Fruit fly (Drosophila melanogaster): ENCODE results near the gene CG6321.

CG6321 gene

DNA sequence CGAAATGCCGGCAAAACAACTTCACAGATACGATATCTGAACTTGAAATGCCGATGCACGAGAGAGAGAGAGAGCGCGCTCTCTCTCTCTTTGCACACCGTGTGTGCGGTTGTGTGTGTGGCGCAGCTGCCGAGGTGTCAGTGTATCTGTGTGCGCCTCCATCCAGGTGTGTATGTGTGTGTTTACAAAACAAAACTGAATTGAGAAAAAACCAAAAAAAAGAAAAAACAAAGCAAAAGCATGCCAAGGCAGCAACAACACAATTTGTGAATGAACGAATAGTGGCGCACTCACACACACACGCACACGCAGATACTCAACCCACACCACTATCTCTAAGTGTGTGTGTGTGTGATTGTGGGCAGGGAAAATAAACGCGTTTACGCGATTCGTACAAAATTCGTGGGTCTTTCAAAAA, 50.6 kb downstream of the CG6321 start (continued):
- TF ChIP-seq CG7839 (tag; optimal IDR thresholded peaks at IDR 0.05) (no peak), org-1 (GFP tag; optimal IDR thresholded peaks at IDR 0.05) (no peak), CG2712 (tag; optimal IDR thresholded peaks at IDR 0.05) (no peak), crol (GFP tag; IDR thresholded peaks at IDR 0.05) (peak; percentile 41; the same call in 1 of the 2 replicates), CG17385 (GFP tag; optimal IDR thresholded peaks at IDR 0.05) (peak; percentile 34), Lhr (GFP tag; optimal IDR thresholded peaks at IDR 0.05) (no peak), Rfx (GFP tag; IDR thresholded peaks at IDR 0.05) (peak; percentile 25; the same call in 1 of the 2 replicates), CkIIα-i1 (GFP tag; IDR thresholded peaks at IDR 0.05) (no peak), CG12299 (tag; optimal IDR thresholded peaks at IDR 0.05) (no peak), Dll (GFP tag; IDR thresholded peaks at IDR 0.05; ENCODE audit: partially characterized antibody) (peak; percentile 36; the same call in 1 of the 4 replicates), CG15011 (GFP tag; optimal IDR thresholded peaks at IDR 0.05) (no peak), lola (GFP tag; optimal IDR thresholded peaks at IDR 0.05) (peak in 1 of 3 experiments; percentile 69), CG9932 (GFP tag; IDR thresholded peaks at IDR 0.05) (no peak), ERR (GFP tag; optimal IDR thresholded peaks at IDR 0.05) (no peak), stc (GFP tag; IDR thresholded peaks at IDR 0.05) (0 out of 2 replicates have a peak, but pooled peaks have one; percentile 19), sim (GFP tag; IDR thresholded peaks at IDR 0.05) (no peak), CG8944 (GFP tag; optimal IDR thresholded peaks at IDR 0.05) (no peak), Aef1 (GFP tag; IDR thresholded peaks at IDR 0.05) (peak; percentile 86), CG1603 (tag; optimal IDR thresholded peaks at IDR 0.05) (no peak), CG34224 (GFP tag; IDR thresholded peaks at IDR 0.05; ENCODE audit: partially characterized antibody) (peak; percentile 47), ham (GFP tag; IDR thresholded peaks at IDR 0.05) (no peak), CG16813 (GFP tag; IDR thresholded peaks at IDR 0.05; ENCODE audit: partially characterized antibody) (no peak), tna (GFP tag; IDR thresholded peaks at IDR 0.05; ENCODE audit: partially characterized antibody) (no peak; the same call in 1 of the 2 replicates), CG32767 (GFP tag; IDR thresholded peaks at IDR 0.05) (0 out of 2 replicates have a peak, but pooled peaks have one; percentile 24), lab (GFP tag; optimal IDR thresholded peaks at IDR 0.05) (no peak), CG4424 (GFP tag; optimal IDR thresholded peaks at IDR 0.05) (no peak), kay (GFP tag; optimal IDR thresholded peaks at IDR 0.05) (no peak), CG31441 (GFP tag; IDR thresholded peaks at IDR 0.05) (no peak), Optix (GFP tag; IDR thresholded peaks at IDR 0.05) (no peak), CHES-1-like (GFP tag; optimal IDR thresholded peaks at IDR 0.05) (no peak), CG8290 (GFP tag; optimal IDR thresholded peaks at IDR 0.05) (no peak), CG8290 (tag; optimal IDR thresholded peaks at IDR 0.05) (no peak), schlank (tag; optimal IDR thresholded peaks at IDR 0.05) (no peak), CG17359 (tag; optimal IDR thresholded peaks at IDR 0.05) (peak; percentile 0), CG10366 (GFP tag; IDR thresholded peaks at IDR 0.05) (no peak), mirr (GFP tag; optimal IDR thresholded peaks at IDR 0.05) (peak; percentile 49), CG5245 (GFP tag; optimal IDR thresholded peaks at IDR 0.05) (no peak), D (optimal IDR thresholded peaks at IDR 0.05) (peak; percentile 78), D (GFP tag; optimal IDR thresholded peaks at IDR 0.05) (no peak), CG8924 (tag; optimal IDR thresholded peaks at IDR 0.05) (peak; percentile 40), cg (GFP tag; optimal IDR thresholded peaks at IDR 0.05) (peak; percentile 100), ATbp (GFP tag; optimal IDR thresholded peaks at IDR 0.05) (peak; percentile 38), CG10462 (GFP tag; optimal IDR thresholded peaks at IDR 0.05) (no peak), Neu2 (GFP tag; optimal IDR thresholded peaks at IDR 0.05; ENCODE audit: borderline replicate concordance) (no peak), PHDP (tag; optimal IDR thresholded peaks at IDR 0.05) (peak; percentile 3), nerfin-1 (tag; optimal IDR thresholded peaks at IDR 0.05) (peak; percentile 100), nerfin-2 (GFP tag; IDR thresholded peaks at IDR 0.05; ENCODE audit: partially characterized antibody) (peak; percentile 68), tio (GFP tag; optimal IDR thresholded peaks at IDR 0.05) (no peak), Elba2 (GFP tag; optimal IDR thresholded peaks at IDR 0.05) (no peak), Dek (tag; optimal IDR thresholded peaks at IDR 0.05) (no peak), Asciz (GFP tag; optimal IDR thresholded peaks at IDR 0.05) (no peak)

Measured in whole organism, embryonic.